Worm (Caenorhabditis elegans): ENCODE measurements around the gene unc-104.

DNA sequence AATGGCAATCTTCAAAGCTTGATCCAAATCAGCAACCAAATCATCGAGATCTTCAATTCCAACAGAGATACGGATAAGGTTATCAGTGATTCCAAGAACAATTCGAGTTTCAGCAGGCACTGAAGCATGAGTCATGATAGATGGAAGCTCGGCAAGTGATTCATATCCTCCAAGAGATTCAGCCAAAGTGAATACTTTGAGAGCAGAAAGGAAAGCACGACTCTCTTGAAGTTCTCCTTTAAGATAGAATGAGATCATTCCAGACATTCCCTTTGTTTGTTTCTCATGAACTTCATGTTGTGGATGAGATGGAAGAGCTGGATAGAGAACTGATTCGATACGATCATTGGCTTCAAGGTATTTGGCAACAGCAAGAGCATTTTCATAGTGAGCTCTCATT, 61.5 kb downstream of the unc-104 start:
- no peak for TF ChIP-seq ceh-45 (GFP tag; IDR thresholded peaks at IDR 0.05)
- TF ChIP-seq pha-4 (tag; optimal IDR thresholded peaks at IDR 0.05) = no peak
- TF ChIP-seq mec-3 (tag; optimal IDR thresholded peaks at IDR 0.05; ENCODE audit: borderline replicate concordance) = no peak
- TF ChIP-seq tbx-2 (tag; optimal IDR thresholded peaks at IDR 0.05) = no peak
- TF ChIP-seq F13H6.1 (tag; optimal IDR thresholded peaks at IDR 0.05) = no peak
- TF ChIP-seq ttx-3 (tag; optimal IDR thresholded peaks at IDR 0.05) = no peak
- no peak for TF ChIP-seq eyg-1 (tag; optimal IDR thresholded peaks at IDR 0.05)
- TF ChIP-seq fkh-6 (tag; optimal IDR thresholded peaks at IDR 0.05) = no peak
- no peak for TF ChIP-seq ceh-22 (tag; optimal IDR thresholded peaks at IDR 0.05)
- no peak for TF ChIP-seq ceh-30 (tag; optimal IDR thresholded peaks at IDR 0.05)

All from whole organism, late embryonic.